Fruit fly (Drosophila melanogaster): ENCODE measurements around the gene eIF4E7.

The eIF4E7 gene

dm6 chrX:1161913-1162439, at the start of gene eIF4E7:
Gene eIF4E7, minus strand, starts transcription at chrX:1162389.
- TF ChIP-seq kay (GFP tag; ENCODE audit: borderline replicate concordance): no peak
- no peak for TF ChIP-seq toe (GFP tag; optimal IDR thresholded peaks at IDR 0.05)
- no peak for TF ChIP-seq CG14711 (tag; optimal IDR thresholded peaks at IDR 0.05)
- TF ChIP-seq Clk (GFP tag; optimal IDR thresholded peaks at IDR 0.05): no peak
- peak; percentile 49 for TF ChIP-seq pad (GFP tag; optimal IDR thresholded peaks at IDR 0.05)

dm6 chrX:1209251-1210020, 47.2 kb upstream of the eIF4E7 start, which contains the start of gene CG11382:
Gene CG11382, plus strand, starts transcription at chrX:1209970.
- TF ChIP-seq toe (GFP tag; optimal IDR thresholded peaks at IDR 0.05) (no peak), CG7101 (tag; optimal IDR thresholded peaks at IDR 0.05) (no peak), CG11617 (GFP tag; optimal IDR thresholded peaks at IDR 0.05) (no peak), CG12768 (GFP tag; optimal IDR thresholded peaks at IDR 0.05) (no peak), tj (GFP tag; optimal IDR thresholded peaks at IDR 0.05) (no peak), cnc (optimal IDR thresholded peaks at IDR 0.05) (no peak), CG7045 (GFP tag; optimal IDR thresholded peaks at IDR 0.05) (no peak), CG14711 (tag; optimal IDR thresholded peaks at IDR 0.05) (no peak), cic (GFP tag; optimal IDR thresholded peaks at IDR 0.05) (no peak), CG33017 (tag; optimal IDR thresholded peaks at IDR 0.05) (no peak), bab1 (GFP tag; optimal IDR thresholded peaks at IDR 0.05) (no peak), Hr96 (GFP tag; optimal IDR thresholded peaks at IDR 0.05) (no peak), Crg-1 (GFP tag; optimal IDR thresholded peaks at IDR 0.05) (no peak), CG1620 (GFP tag; optimal IDR thresholded peaks at IDR 0.05) (no peak), CG5204 (GFP tag; optimal IDR thresholded peaks at IDR 0.05) (no peak)

DNA sequence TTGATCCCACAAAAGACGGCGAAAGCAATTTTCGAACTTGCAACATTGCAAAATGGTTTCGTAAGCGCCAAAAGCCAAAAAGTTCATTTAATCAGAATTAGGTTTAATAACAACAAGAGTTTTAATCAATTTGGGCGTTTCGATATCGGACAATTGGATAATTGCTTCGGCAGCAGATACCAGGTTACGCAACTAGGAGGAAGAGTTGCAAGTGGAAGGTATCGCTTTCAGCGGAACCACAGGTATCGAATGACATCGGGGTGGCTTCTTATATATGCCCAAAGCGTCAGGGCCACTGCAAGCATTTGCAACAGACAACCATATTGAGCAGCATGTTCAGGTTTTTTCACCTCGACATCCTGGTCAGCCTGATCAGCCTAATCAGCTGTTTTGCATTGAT, 44.2 kb upstream of the eIF4E7 start, which contains the start of gene CG14624:
Gene CG14624 (plus strand): TSS at position 301 of the 400 bp plus-strand sequence.
- TF ChIP-seq Crg-1 (GFP tag; optimal IDR thresholded peaks at IDR 0.05) (no peak), CG14711 (tag; optimal IDR thresholded peaks at IDR 0.05) (no peak), tj (GFP tag; optimal IDR thresholded peaks at IDR 0.05) (peak; percentile 57), toe (GFP tag; optimal IDR thresholded peaks at IDR 0.05) (no peak), CG7045 (GFP tag; optimal IDR thresholded peaks at IDR 0.05) (no peak), CG12768 (GFP tag; optimal IDR thresholded peaks at IDR 0.05) (no peak), CG5204 (GFP tag; optimal IDR thresholded peaks at IDR 0.05) (no peak)

- TF ChIP-seq Hr96 (GFP tag; optimal IDR thresholded peaks at IDR 0.05) (no peak), bab1 (GFP tag; optimal IDR thresholded peaks at IDR 0.05) (no peak), cnc (optimal IDR thresholded peaks at IDR 0.05) (no peak), kay (GFP tag; ENCODE audit: borderline replicate concordance) (no peak), CG7101 (tag; optimal IDR thresholded peaks at IDR 0.05) (no peak), CG11617 (GFP tag; optimal IDR thresholded peaks at IDR 0.05) (no peak), Clk (GFP tag; optimal IDR thresholded peaks at IDR 0.05) (no peak), CG5204 (GFP tag; optimal IDR thresholded peaks at IDR 0.05) (no peak), toe (GFP tag; optimal IDR thresholded peaks at IDR 0.05) (no peak), tj (GFP tag; optimal IDR thresholded peaks at IDR 0.05) (no peak), cic (GFP tag; optimal IDR thresholded peaks at IDR 0.05) (no peak), ovo (GFP tag; optimal IDR thresholded peaks at IDR 0.05) (no peak), CG12768 (GFP tag; optimal IDR thresholded peaks at IDR 0.05) (no peak), CG1620 (GFP tag; optimal IDR thresholded peaks at IDR 0.05) (no peak), CG14711 (tag; optimal IDR thresholded peaks at IDR 0.05) (no peak), Crg-1 (GFP tag; optimal IDR thresholded peaks at IDR 0.05) (no peak)
Measured at dm6 chrX:1203477-1203876, 41.3 kb upstream of the eIF4E7 start, which contains the start of gene CG11381. Gene CG11381, plus strand, starts transcription at chrX:1203777.

dm6 chrX:1199246-1199645, 37.1 kb upstream of the eIF4E7 start, which contains the start of gene CG14625:
Gene CG14625, plus strand, starts transcription at chrX:1199546.
- no peak for TF ChIP-seq CG14711 (tag; optimal IDR thresholded peaks at IDR 0.05)
- TF ChIP-seq CG11617 (GFP tag; optimal IDR thresholded peaks at IDR 0.05): no peak

- TF ChIP-seq Crg-1 (GFP tag; optimal IDR thresholded peaks at IDR 0.05) (no peak), toe (GFP tag; optimal IDR thresholded peaks at IDR 0.05) (no peak), tj (GFP tag; optimal IDR thresholded peaks at IDR 0.05) (no peak), cnc (optimal IDR thresholded peaks at IDR 0.05) (no peak), CG12768 (GFP tag; optimal IDR thresholded peaks at IDR 0.05) (no peak), CG14711 (tag; optimal IDR thresholded peaks at IDR 0.05) (no peak), Clk (GFP tag; optimal IDR thresholded peaks at IDR 0.05) (no peak), CG7045 (GFP tag; optimal IDR thresholded peaks at IDR 0.05) (no peak), CG5204 (GFP tag; optimal IDR thresholded peaks at IDR 0.05) (no peak), ovo (GFP tag; optimal IDR thresholded peaks at IDR 0.05) (no peak), kay (GFP tag; ENCODE audit: borderline replicate concordance) (no peak), Mnt (GFP tag; optimal IDR thresholded peaks at IDR 0.05) (no peak), bab1 (GFP tag; optimal IDR thresholded peaks at IDR 0.05) (no peak), CG7101 (tag; optimal IDR thresholded peaks at IDR 0.05) (no peak)
Measured at dm6 chrX:1197862-1198261, 35.7 kb upstream of the eIF4E7 start.

dm6 chrX:1191008-1191407, 28.8 kb upstream of the eIF4E7 start, which contains the start of gene CG11380:
Gene CG11380, plus strand, starts transcription at chrX:1191308.
- TF ChIP-seq tj (GFP tag; optimal IDR thresholded peaks at IDR 0.05) (peak; percentile 41), ovo (GFP tag; optimal IDR thresholded peaks at IDR 0.05) (no peak)
